Fruit fly (Drosophila melanogaster) whole organism, prepupa: ENCODE measurements around the gene Spn28B.

ENCODE experiments used
- CG6276 ChIP-seq: fragments of 200-800 bp; sonication (Bioruptor generic); optimal IDR thresholded peaks from 2 replicates; lab custom pipeline; 2017; ENCODE audit warnings: missing biosample characterization, mild to moderate bottlenecking, missing genetic modification characterization
- Gug ChIP-seq: fragments of 200-800 bp; sonication (Bioruptor generic); IDR thresholded peaks from 2 replicates; pipeline ENCODE4 v1.3.6; 2022; ENCODE audit warnings: missing biosample characterization, missing genetic modification characterization
- Hr39 ChIP-seq: fragments of 200-800 bp; sonication (Bioruptor generic); optimal IDR thresholded peaks from 2 replicates; lab custom pipeline; 2016; ENCODE audit warnings: missing biosample characterization, missing genetic modification characterization
- Sox15 ChIP-seq: fragments of 200-800 bp; sonication (Bioruptor generic); optimal IDR thresholded peaks from 3 replicates; lab custom pipeline; 2016; ENCODE audit warnings: missing biosample characterization, missing genetic modification characterization
- eg ChIP-seq: fragments of 200-800 bp; sonication (Bioruptor generic); IDR thresholded peaks from 3 replicates; pipeline ENCODE4 v1.3.6; 2022; ENCODE audit warnings: missing biosample characterization, missing genetic modification characterization

DNA sequence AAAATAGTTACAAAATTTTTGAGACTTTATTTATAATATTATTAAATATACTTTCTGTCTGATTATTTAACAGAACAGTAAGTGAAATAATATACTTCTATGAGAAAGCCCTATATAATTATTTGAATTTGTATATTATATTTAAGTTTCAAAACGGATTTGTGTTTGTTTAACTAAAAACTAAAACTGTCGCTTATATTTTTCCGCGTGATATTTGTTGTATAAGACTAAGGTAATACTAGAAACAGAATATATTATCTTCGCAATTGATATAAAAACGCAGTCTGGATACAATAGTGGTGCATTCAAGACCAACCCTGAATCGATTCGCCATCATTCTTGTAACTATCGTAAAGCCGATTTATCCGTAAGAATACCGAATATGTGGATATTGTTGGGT, 23.6 kb downstream of the Spn28B start, which contains the start of gene Cyp4d21:
- TF ChIP-seq eg, result no peak
- TF ChIP-seq Hr39, result no peak
- no peak for TF ChIP-seq Gug
- no peak for TF ChIP-seq CG6276
- TF ChIP-seq Sox15, result no peak
